Fruit fly (Drosophila melanogaster) whole organism, embryonic: ENCODE measurements around the gene mRpL15.

Experiments
- B-H2 ChIP-seq: fragments of 200-800 bp; sonication (Bioruptor generic); optimal IDR thresholded peaks from 2 replicates; lab custom pipeline; 2018; ENCODE audit warnings: missing biosample characterization, mild to moderate bottlenecking, missing genetic modification characterization
- CG10654 ChIP-seq: fragments of 200-800 bp; sonication (Bioruptor generic); optimal IDR thresholded peaks from 2 replicates; lab custom pipeline; 2016; ENCODE audit warnings: missing biosample characterization, missing genetic modification characterization
- CG13424 ChIP-seq: fragments of 200-800 bp; sonication (Bioruptor generic); optimal IDR thresholded peaks from 2 replicates; lab custom pipeline; 2019; ENCODE audit warnings: missing biosample characterization, mild to moderate bottlenecking, missing genetic modification characterization, moderate library complexity
- CG17612 ChIP-seq: fragments of 200-800 bp; sonication (Bioruptor generic); IDR thresholded peaks from 2 replicates; pipeline ENCODE4 v1.3.6; 2022; ENCODE audit warnings: missing biosample characterization, missing genetic modification characterization
- CG17912 ChIP-seq: fragments of 200-800 bp; sonication (Bioruptor generic); optimal IDR thresholded peaks from 2 replicates; lab custom pipeline; 2018; ENCODE audit warnings: missing biosample characterization, mild to moderate bottlenecking, missing genetic modification characterization
- CG18011 ChIP-seq: fragments of 200-800 bp; sonication (Bioruptor generic); optimal IDR thresholded peaks from 2 replicates; lab custom pipeline; 2017; ENCODE audit warnings: missing biosample characterization, missing genetic modification characterization, mild to moderate bottlenecking, moderate library complexity, missing genotype
- CG18476 ChIP-seq: fragments of 200-800 bp; sonication (Bioruptor generic); optimal IDR thresholded peaks from 2 replicates; lab custom pipeline; 2016; ENCODE audit warnings: missing biosample characterization, mild to moderate bottlenecking, missing genetic modification characterization
- CG2120 ChIP-seq: fragments of 200-800 bp; sonication (Bioruptor generic); optimal IDR thresholded peaks from 3 replicates; lab custom pipeline; 2016; ENCODE audit warnings: missing biosample characterization, missing genetic modification characterization
- CG2875 ChIP-seq: fragments of 200-800 bp; sonication (Bioruptor generic); optimal IDR thresholded peaks from 2 replicates; lab custom pipeline; 2017; ENCODE audit warnings: missing biosample characterization, mild to moderate bottlenecking, missing genetic modification characterization, missing genetic modification reagents
- CG42726 ChIP-seq: fragments of 200-800 bp; sonication (Bioruptor generic); IDR thresholded peaks from 2 replicates; pipeline ENCODE4 v1.3.6; 2022; ENCODE audit warnings: missing biosample characterization, missing genetic modification characterization; ENCODE audit not compliant: partially characterized antibody
- CG4404 ChIP-seq: fragments of 200-800 bp; sonication (Bioruptor generic); IDR thresholded peaks from 2 replicates; pipeline ENCODE4 v1.3.6; 2022; ENCODE audit warnings: missing biosample characterization, missing genetic modification characterization
- CG4617 ChIP-seq: fragments of 200-800 bp; sonication (Bioruptor generic); optimal IDR thresholded peaks from 3 replicates; lab custom pipeline; 2016; ENCODE audit warnings: missing biosample characterization, missing genetic modification characterization, borderline replicate concordance
- CG8924 ChIP-seq: fragments of 200-800 bp; optimal IDR thresholded peaks from 3 replicates; lab custom pipeline; 2019; ENCODE audit warnings: missing biosample characterization, mild to moderate bottlenecking, missing genetic modification characterization, moderate library complexity
- CG9876 ChIP-seq: fragments of 200-800 bp; sonication (Bioruptor generic); optimal IDR thresholded peaks from 2 replicates; lab custom pipeline; 2016; ENCODE audit warnings: missing biosample characterization, missing genetic modification characterization
- Camta ChIP-seq: fragments of 200-800 bp; sonication (Bioruptor generic); optimal IDR thresholded peaks from 2 replicates; lab custom pipeline; 2016; ENCODE audit warnings: missing biosample characterization, missing genetic modification characterization
- D19B ChIP-seq: fragments of 200-800 bp; sonication (Bioruptor generic); optimal IDR thresholded peaks from 2 replicates; lab custom pipeline; 2017; ENCODE audit warnings: missing biosample characterization, mild to moderate bottlenecking, missing genetic modification characterization
- Dad ChIP-seq: fragments of 200-800 bp; sonication (Bioruptor generic); optimal IDR thresholded peaks from 3 replicates; lab custom pipeline; 2016; ENCODE audit warnings: missing biosample characterization, missing genetic modification characterization
- Dbx ChIP-seq: fragments of 200-800 bp; sonication (Bioruptor generic); IDR thresholded peaks from 3 replicates; pipeline ENCODE4 v1.3.6; 2022; ENCODE audit warnings: missing biosample characterization, missing genetic modification characterization
- Dfd ChIP-seq, 2 experiments: fragments of >200 bp; optimal IDR thresholded peaks; 2 replicates each; lab custom pipeline; 2017; ENCODE audit warnings: missing biosample characterization in 2 of 2, missing genetic modification characterization in 2 of 2
- Dip3 ChIP-seq: fragments of 200-800 bp; sonication (Bioruptor generic); optimal IDR thresholded peaks from 3 replicates; lab custom pipeline; 2016; ENCODE audit warnings: missing biosample characterization, missing genetic modification characterization
- Drgx ChIP-seq: fragments of 200-800 bp; sonication (Bioruptor generic); IDR thresholded peaks from 2 replicates; pipeline ENCODE4 v1.3.6; 2022; ENCODE audit warnings: missing biosample characterization, missing genetic modification characterization
- H15 ChIP-seq: fragments of 200-800 bp; sonication (Bioruptor generic); IDR thresholded peaks from 3 replicates; pipeline ENCODE4 v1.3.6; 2022; ENCODE audit warnings: missing biosample characterization, missing genetic modification characterization
- HLH54F ChIP-seq: fragments of 200-800 bp; sonication (Bioruptor generic); optimal IDR thresholded peaks from 3 replicates; lab custom pipeline; 2016; ENCODE audit warnings: missing biosample characterization, missing genetic modification characterization
- Hey ChIP-seq: fragments of 200-800 bp; sonication (Bioruptor generic); optimal IDR thresholded peaks from 3 replicates; lab custom pipeline; 2018; ENCODE audit warnings: missing biosample characterization, mild to moderate bottlenecking, missing genetic modification characterization
- Hr78 ChIP-seq, 2 experiments: fragments of 200-800 bp in 1 of 2; fragments of >200 bp in 1 of 2; sonication (Bioruptor generic) in 1 of 2; optimal IDR thresholded peaks; 2 replicates each; lab custom pipeline; 2017 to 2019; ENCODE audit warnings: missing biosample characterization in 2 of 2, missing genetic modification characterization in 2 of 2, mild to moderate bottlenecking in 1 of 2, moderate library complexity in 1 of 2
- Meics ChIP-seq: fragments of 200-800 bp; sonication (Bioruptor generic); optimal IDR thresholded peaks from 2 replicates; lab custom pipeline; 2017; ENCODE audit warnings: missing biosample characterization, mild to moderate bottlenecking, missing genetic modification characterization
- Nf-YC ChIP-seq: fragments of 200-800 bp; optimal IDR thresholded peaks from 3 replicates; lab custom pipeline; 2019; ENCODE audit warnings: missing biosample characterization, mild to moderate bottlenecking, missing genetic modification characterization, moderate library complexity
- Oli ChIP-seq: fragments of 200-800 bp; sonication (Bioruptor generic); optimal IDR thresholded peaks from 2 replicates; lab custom pipeline; 2018; ENCODE audit warnings: missing biosample characterization, mild to moderate bottlenecking, missing genetic modification characterization, moderate library complexity
- Opbp ChIP-seq: fragments of 200-800 bp; sonication (Bioruptor generic); IDR thresholded peaks from 3 replicates; pipeline ENCODE4 v1.3.6; 2022; ENCODE audit warnings: missing biosample characterization, missing genetic modification characterization; ENCODE audit not compliant: partially characterized antibody
- Sin3A ChIP-seq: fragments of >200 bp; optimal IDR thresholded peaks from 2 replicates; lab custom pipeline; 2018
- ase ChIP-seq: fragments of 200-800 bp; sonication (Bioruptor generic); IDR thresholded peaks from 3 replicates; pipeline ENCODE4 v1.3.6; 2022; ENCODE audit warnings: missing biosample characterization, missing genetic modification characterization
- bbx ChIP-seq: fragments of 200-800 bp; sonication (Bioruptor generic); IDR thresholded peaks from 2 replicates; pipeline ENCODE4 v1.3.6; 2022; ENCODE audit warnings: missing biosample characterization, missing genetic modification characterization; ENCODE audit not compliant: partially characterized antibody
- br ChIP-seq: fragments of >200 bp; optimal IDR thresholded peaks from 2 replicates; lab custom pipeline; 2017
- cad ChIP-seq: fragments of >200 bp; optimal IDR thresholded peaks from 2 replicates; lab custom pipeline; 2017; ENCODE audit warnings: missing biosample characterization, missing genetic modification characterization
- fd96Cb ChIP-seq: fragments of 200-800 bp; sonication (Bioruptor generic); optimal IDR thresholded peaks from 2 replicates; lab custom pipeline; 2018; ENCODE audit warnings: missing biosample characterization, mild to moderate bottlenecking, missing genetic modification characterization, moderate library complexity
- fru ChIP-seq: fragments of >200 bp; optimal IDR thresholded peaks from 2 replicates; lab custom pipeline; 2017
- ftz-f1 ChIP-seq: fragments of 200-800 bp; sonication (Bioruptor generic); optimal IDR thresholded peaks from 2 replicates; lab custom pipeline; 2016; ENCODE audit warnings: missing biosample characterization, missing genetic modification characterization
- gce ChIP-seq: fragments of 200-800 bp; sonication (Bioruptor generic); IDR thresholded peaks from 3 replicates; pipeline ENCODE4 v1.3.6; 2022; ENCODE audit warnings: missing biosample characterization, missing genetic modification characterization
- grn ChIP-seq: fragments of 200-800 bp; sonication (Bioruptor generic); optimal IDR thresholded peaks from 3 replicates; lab custom pipeline; 2017; ENCODE audit warnings: missing biosample characterization, missing genetic modification characterization
- jumu ChIP-seq: fragments of 200-800 bp; sonication (Bioruptor generic); optimal IDR thresholded peaks from 3 replicates; lab custom pipeline; 2016; ENCODE audit warnings: missing biosample characterization, missing genetic modification characterization
- odd ChIP-seq: fragments of 200-800 bp; sonication (Bioruptor generic); optimal IDR thresholded peaks from 2 replicates; lab custom pipeline; 2017; ENCODE audit warnings: missing biosample characterization, mild to moderate bottlenecking, missing genetic modification characterization
- phol ChIP-seq: fragments of 200-800 bp; sonication (Bioruptor generic); optimal IDR thresholded peaks from 3 replicates; lab custom pipeline; 2018; ENCODE audit warnings: missing biosample characterization, mild to moderate bottlenecking, missing genetic modification characterization, moderate library complexity
- sc ChIP-seq, 3 experiments: fragments of >200 bp in 2 of 3; fragments of 200-800 bp in 1 of 3; sonication (Bioruptor generic) in 1 of 3; optimal IDR thresholded peaks; 2 replicates in 2 of 3; 3 replicates in 1 of 3; lab custom pipeline; 2017; ENCODE audit warnings: mild to moderate bottlenecking in 1 of 3, missing biosample characterization in 1 of 3, missing genetic modification characterization in 1 of 3, missing genetic modification reagents in 1 of 3
- sd ChIP-seq: fragments of 200-800 bp; sonication (Bioruptor generic); optimal IDR thresholded peaks from 3 replicates; lab custom pipeline; 2018; ENCODE audit warnings: missing biosample characterization, mild to moderate bottlenecking, missing genetic modification characterization, moderate library complexity
- sens-2 ChIP-seq: fragments of 200-800 bp; sonication (Bioruptor generic); IDR thresholded peaks from 2 replicates; pipeline ENCODE4 v1.3.6; 2022; ENCODE audit warnings: missing biosample characterization, missing genetic modification characterization
- so ChIP-seq: fragments of 200-800 bp; sonication (Bioruptor generic); IDR thresholded peaks from 3 replicates; pipeline ENCODE4 v1.3.6; 2022; ENCODE audit warnings: missing biosample characterization, missing genetic modification characterization
- stwl ChIP-seq: fragments of 200-800 bp; sonication (Bioruptor generic); optimal IDR thresholded peaks from 3 replicates; lab custom pipeline; 2018; ENCODE audit warnings: missing biosample characterization, mild to moderate bottlenecking, missing genetic modification characterization, moderate library complexity
- ttk ChIP-seq: fragments of 200-800 bp; sonication (Bioruptor generic); IDR thresholded peaks from 2 replicates; pipeline ENCODE4 v2.1.2; 2022; ENCODE audit warnings: missing biosample characterization, missing genetic modification characterization
- twi ChIP-seq: fragments of 200-800 bp; optimal IDR thresholded peaks from 2 replicates; lab custom pipeline; 2019; ENCODE audit warnings: missing biosample characterization, mild to moderate bottlenecking, missing genetic modification characterization, moderate library complexity
- unpg ChIP-seq: fragments of 200-800 bp; sonication (Bioruptor generic); optimal IDR thresholded peaks from 3 replicates; lab custom pipeline; 2018; ENCODE audit warnings: missing biosample characterization, mild to moderate bottlenecking, missing genetic modification characterization, moderate library complexity

Gene mRpL15

DNA sequence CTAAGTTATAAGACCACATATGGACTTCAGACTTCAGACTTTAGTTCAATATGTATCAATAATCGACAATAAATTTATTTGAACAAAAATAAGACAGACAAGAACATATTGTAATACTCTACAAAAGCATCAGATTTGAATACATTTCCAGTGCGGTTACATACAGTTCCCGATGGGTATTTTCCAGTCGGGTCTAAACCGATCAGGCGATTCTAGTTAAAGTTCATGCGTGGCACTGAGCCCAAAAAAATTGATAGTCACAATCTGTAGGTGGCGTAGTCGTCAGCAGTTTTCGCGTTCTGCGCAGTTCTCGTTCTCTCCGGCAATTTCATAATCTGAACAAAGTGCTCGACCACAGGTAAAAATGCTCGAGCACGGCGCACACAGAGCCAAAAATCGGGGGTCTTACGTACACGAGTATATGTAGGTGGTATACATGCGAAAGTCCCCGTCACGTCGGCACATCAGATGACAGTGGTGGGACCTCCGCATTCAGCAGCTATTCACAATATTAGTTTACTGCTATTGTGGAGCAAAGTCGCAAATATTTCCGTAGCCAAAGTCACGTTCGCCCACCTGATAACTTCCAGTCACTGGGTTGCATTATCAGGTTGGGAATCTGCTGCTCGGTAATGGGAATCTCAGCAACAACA, 40.6 kb downstream of the mRpL15 start (continued):
- peak; percentile 75 for TF ChIP-seq B-H2 (GFP tag; lab: Kevin White, UChicago)
- TF ChIP-seq CG13424 (tag; lab: Kevin White, UChicago) = peak; percentile 26
- no peak for TF ChIP-seq CG9876
- TF ChIP-seq CG17912 (GFP tag; lab: Kevin White, UChicago) = no peak
- TF ChIP-seq CG18476 (GFP tag; lab: Kevin White, UChicago) = peak; percentile 31
- TF ChIP-seq Sin3A (lab: Kevin White, UChicago) = no peak
- 0 out of 3 replicates have a peak, but pooled peaks have one; percentile 46 for TF ChIP-seq Dbx
- peak; percentile 48 for TF ChIP-seq Oli
- TF ChIP-seq HLH54F (GFP tag; lab: Kevin White, UChicago) = peak; percentile 45
- TF ChIP-seq Hr78 (GFP tag; optimal IDR thresholded peaks at IDR 0.05; lab: Kevin White, UChicago) = no peak
- no peak for TF ChIP-seq CG4617 (GFP tag; lab: Kevin White, UChicago)
- peak; percentile 90 for TF ChIP-seq CG2120 (GFP tag; lab: Kevin White, UChicago)
- no peak for TF ChIP-seq stwl (tag; lab: Kevin White, UChicago)
- no peak for TF ChIP-seq ttk (GFP tag; lab: Robert Waterston, UW)
- peak; percentile 9 for TF ChIP-seq fd96Cb (tag; lab: Kevin White, UChicago)
- TF ChIP-seq phol (tag; lab: Kevin White, UChicago) = peak; percentile 9
- TF ChIP-seq sens-2 (GFP tag; lab: Robert Waterston, UW) = no peak
- peak; percentile 33 for TF ChIP-seq Nf-YC
- peak; percentile 72 for TF ChIP-seq grn (GFP tag; lab: Kevin White, UChicago)
- no peak for TF ChIP-seq twi (tag; lab: Kevin White, UChicago)
- no peak for TF ChIP-seq sc (optimal IDR thresholded peaks at IDR 0.05; lab: Kevin White, UChicago)
- TF ChIP-seq sc (GFP tag; optimal IDR thresholded peaks at IDR 0.05; lab: Kevin White, UChicago) = no peak
- TF ChIP-seq CG18011 (GFP tag; lab: Kevin White, UChicago) = no peak
- TF ChIP-seq CG17612 (GFP tag; lab: Robert Waterston, UW) = no peak
- TF ChIP-seq sd (tag; lab: Kevin White, UChicago) = peak; percentile 70
- TF ChIP-seq D19B (GFP tag; lab: Kevin White, UChicago) = peak; percentile 99
- TF ChIP-seq ase (GFP tag; lab: Robert Waterston, UW) = no peak
- TF ChIP-seq CG42726 (GFP tag; lab: Robert Waterston, UW) = no peak
- 0 out of 2 replicates have a peak, but pooled peaks have one; percentile 38 for TF ChIP-seq Drgx (GFP tag; lab: Robert Waterston, UW)
- no peak for TF ChIP-seq CG4404 (GFP tag; lab: Robert Waterston, UW)
- peak; percentile 26 for TF ChIP-seq unpg
- no peak for TF ChIP-seq H15
- TF ChIP-seq Hey (tag; lab: Kevin White, UChicago) = peak; percentile 40
- TF ChIP-seq bbx (GFP tag; lab: Robert Waterston, UW) = 0 out of 2 replicates have a peak, but pooled peaks have one; percentile 21
- peak; percentile 76 for TF ChIP-seq Meics (GFP tag; lab: Kevin White, UChicago)
- TF ChIP-seq Dad (GFP tag; lab: Kevin White, UChicago) = no peak
- peak; percentile 80 for TF ChIP-seq Dip3 (GFP tag; lab: Kevin White, UChicago)
- TF ChIP-seq Camta (GFP tag; lab: Kevin White, UChicago) = no peak
- no peak for TF ChIP-seq cad (GFP tag; lab: Kevin White, UChicago)
- no peak for TF ChIP-seq odd (GFP tag; lab: Kevin White, UChicago)
- no peak for TF ChIP-seq CG10654
- TF ChIP-seq ftz-f1 (GFP tag; lab: Kevin White, UChicago) = peak; percentile 55
- no peak for TF ChIP-seq CG2875 (GFP tag; lab: Kevin White, UChicago)
- TF ChIP-seq Dfd (GFP tag; optimal IDR thresholded peaks at IDR 0.05; lab: Kevin White, UChicago) = no peak
- no peak for TF ChIP-seq Opbp (GFP tag; lab: Robert Waterston, UW)
- TF ChIP-seq so (GFP tag; lab: Robert Waterston, UW) = peak; percentile 38; the same call in 2 of the 3 replicates
- no peak for TF ChIP-seq fru (lab: Kevin White, UChicago)
- TF ChIP-seq gce (GFP tag; lab: Robert Waterston, UW) = no peak; the same call in 2 of the 3 replicates
- TF ChIP-seq br (lab: Kevin White, UChicago) = no peak
- no peak for TF ChIP-seq jumu (GFP tag; lab: Kevin White, UChicago)
- peak; percentile 52 for TF ChIP-seq CG8924
